Fruit fly (Drosophila melanogaster): ENCODE data around the gene Mst27D.

Mst27D gene

DNA sequence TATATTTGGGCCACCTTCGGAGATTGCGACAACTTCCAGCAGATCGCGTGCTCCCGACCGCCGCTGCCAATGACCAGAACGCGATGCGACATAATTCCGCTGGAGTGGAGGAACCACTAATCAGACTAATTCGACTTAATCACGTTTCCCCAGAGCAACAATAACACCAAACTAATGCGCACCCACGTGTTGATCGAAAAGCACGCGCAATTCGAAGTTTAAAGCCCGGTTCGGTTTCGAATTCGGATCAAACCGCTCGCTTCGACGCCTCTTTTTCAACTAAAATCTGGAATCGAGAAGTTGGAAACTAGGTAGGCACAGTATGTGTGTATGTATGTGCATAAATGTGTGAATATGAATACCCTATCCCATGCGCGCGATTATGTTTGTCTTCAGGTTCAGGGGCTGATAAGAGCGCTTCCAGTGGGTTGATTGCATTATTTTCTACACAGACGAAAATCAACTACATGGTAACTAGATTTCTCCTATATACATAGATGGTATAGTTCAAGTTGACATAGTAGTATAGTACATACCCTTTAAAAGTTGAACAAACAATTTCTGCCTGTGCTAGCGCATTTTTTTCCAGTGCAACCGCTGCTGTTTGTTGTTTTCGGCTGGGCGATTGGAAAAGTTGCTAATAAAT is 36.9 kb downstream of the Mst27D start, which contains the start of gene Gart (continued):
- TF ChIP-seq Atf-2 (GFP tag; optimal IDR thresholded peaks at IDR 0.05) (peak; percentile 7), Aef1 (GFP tag; IDR thresholded peaks at IDR 0.05) (peak; percentile 62; the same call in 2 of the 3 replicates), CG16863 (GFP tag; optimal IDR thresholded peaks at IDR 0.05) (peak; percentile 48), Rfx (GFP tag; IDR thresholded peaks at IDR 0.05) (peak; percentile 84), lilli (GFP tag; optimal IDR thresholded peaks at IDR 0.05) (peak; percentile 83), CG10366 (GFP tag; IDR thresholded peaks at IDR 0.05) (peak; percentile 62; the same call in 1 of the 2 replicates), CG14441 (GFP tag; IDR thresholded peaks at IDR 0.05) (0 out of 2 replicates have a peak, but pooled peaks have one; percentile 30), Hr78 (GFP tag; optimal IDR thresholded peaks at IDR 0.05) (peak in 1 of 2 experiments; percentile 59), gro (GFP tag; optimal IDR thresholded peaks at IDR 0.05) (peak; percentile 18), CG34224 (GFP tag; IDR thresholded peaks at IDR 0.05; ENCODE audit: partially characterized antibody) (no peak; the same call in 2 of the 3 replicates), CG12299 (tag; optimal IDR thresholded peaks at IDR 0.05) (peak; percentile 54), CG18619 (GFP tag; optimal IDR thresholded peaks at IDR 0.05) (peak; percentile 43), Bdp1 (GFP tag; optimal IDR thresholded peaks at IDR 0.05) (peak; percentile 36), sc (optimal IDR thresholded peaks at IDR 0.05) (no peak), sc (GFP tag; optimal IDR thresholded peaks at IDR 0.05) (peak; percentile 67), prd (optimal IDR thresholded peaks at IDR 0.05) (no peak), prd (GFP tag; IDR thresholded peaks at IDR 0.05) (no peak), Max (GFP tag; optimal IDR thresholded peaks at IDR 0.05) (peak; percentile 27), CG3847 (GFP tag; IDR thresholded peaks at IDR 0.05) (peak; percentile 62), caup (GFP tag; optimal IDR thresholded peaks at IDR 0.05; ENCODE audit: severe bottlenecking) (peak; percentile 71), ken (GFP tag; IDR thresholded peaks at IDR 0.05) (peak; percentile 74; the same call in 2 of the 3 replicates), sr (GFP tag; IDR thresholded peaks at IDR 0.05) (no peak), yki (optimal IDR thresholded peaks at IDR 0.05) (no peak), CG13624 (GFP tag; optimal IDR thresholded peaks at IDR 0.05) (peak; percentile 72), CG2712 (tag; optimal IDR thresholded peaks at IDR 0.05) (no peak), CG6791 (GFP tag; IDR thresholded peaks at IDR 0.05; ENCODE audit: partially characterized antibody) (no peak), nau (GFP tag; optimal IDR thresholded peaks at IDR 0.05) (no peak), ewg (GFP tag; optimal IDR thresholded peaks at IDR 0.05) (peak; percentile 52), Usf (GFP tag; optimal IDR thresholded peaks at IDR 0.05) (peak; percentile 4), NFAT (GFP tag; IDR thresholded peaks at IDR 0.05) (peak; percentile 36), Stat92E (GFP tag; optimal IDR thresholded peaks at IDR 0.05) (no peak), CG17802 (tag; optimal IDR thresholded peaks at IDR 0.05) (no peak), Pdp1 (GFP tag; optimal IDR thresholded peaks at IDR 0.05) (peak; percentile 52 to 62), dimm (GFP tag; IDR thresholded peaks at IDR 0.05) (no peak), pnt (GFP tag; optimal IDR thresholded peaks at IDR 0.05) (peak; percentile 55), CG1603 (tag; optimal IDR thresholded peaks at IDR 0.05) (peak; percentile 80), wdn (GFP tag; IDR thresholded peaks at IDR 0.05) (peak; percentile 46; the same call in 1 of the 2 replicates), dmrt99B (tag; optimal IDR thresholded peaks at IDR 0.05) (peak; percentile 61), CG2116 (GFP tag; optimal IDR thresholded peaks at IDR 0.05) (peak; percentile 10), pho (GFP tag; optimal IDR thresholded peaks at IDR 0.05) (peak; percentile 66), peb (GFP tag; IDR thresholded peaks at IDR 0.05) (no peak), salm (tag; optimal IDR thresholded peaks at IDR 0.05) (peak; percentile 49), Meics (GFP tag; optimal IDR thresholded peaks at IDR 0.05) (peak; percentile 20), Side (GFP tag; optimal IDR thresholded peaks at IDR 0.05) (peak; percentile 72), cwo (GFP tag; optimal IDR thresholded peaks at IDR 0.05) (peak; percentile 98), bowl (GFP tag; IDR thresholded peaks at IDR 0.05) (no peak), amos (GFP tag; IDR thresholded peaks at IDR 0.05; ENCODE audit: partially characterized antibody) (no peak; the same call in 1 of the 2 replicates), CG12219 (GFP tag; optimal IDR thresholded peaks at IDR 0.05) (peak; percentile 46), shn (GFP tag; optimal IDR thresholded peaks at IDR 0.05) (peak; percentile 53)

All from whole organism, embryonic.